Worm (Caenorhabditis elegans) whole organism, L2 larva: ENCODE data around the gene F13D11.4.

ENCODE experiments used
- C34F6.9 ChIP-seq: fragments of 150-350 bp; optimal IDR thresholded peaks from 2 replicates; lab custom pipeline; 2014; ENCODE audit warnings: missing biosample characterization, missing genetic modification characterization
- F13H6.1 ChIP-seq: sonication (generic microtip); optimal IDR thresholded peaks from 2 replicates; lab custom pipeline; 2016; ENCODE audit warnings: missing genetic modification characterization, missing compliant biosample characterization
- R02D3.7 ChIP-seq: fragments of 150-350 bp; optimal IDR thresholded peaks from 2 replicates; lab custom pipeline; 2014; ENCODE audit warnings: missing biosample characterization, missing genetic modification characterization
- Y55F3AM.14 ChIP-seq: fragments of 200-800 bp; sonication (Bioruptor generic); optimal IDR thresholded peaks from 2 replicates; lab custom pipeline; 2018; ENCODE audit warnings: mild to moderate bottlenecking, missing genetic modification characterization, missing compliant biosample characterization
- ZK546.5 ChIP-seq: sonication (generic microtip); optimal IDR thresholded peaks from 2 replicates; lab custom pipeline; 2017; ENCODE audit warnings: missing biosample characterization, missing genetic modification characterization
- alr-1 ChIP-seq: fragments of 150-350 bp; optimal IDR thresholded peaks from 2 replicates; lab custom pipeline; 2014; ENCODE audit warnings: missing biosample characterization, missing genetic modification characterization
- aly-2 ChIP-seq: fragments of 150-350 bp; optimal IDR thresholded peaks from 2 replicates; lab custom pipeline; 2014; ENCODE audit warnings: missing biosample characterization, missing genetic modification characterization
- ama-1 ChIP-seq: fragments of 150-350 bp; optimal IDR thresholded peaks from 2 replicates; lab custom pipeline; 2018; ENCODE audit warnings: inconsistent platforms
- blmp-1 ChIP-seq: sonication (generic microtip); optimal IDR thresholded peaks from 2 replicates; lab custom pipeline; 2017; ENCODE audit warnings: missing genetic modification characterization, mild to moderate bottlenecking, missing compliant biosample characterization, antibody characterized with exemption, moderate library complexity; ENCODE audit not compliant: insufficient read depth
- ceh-16 ChIP-seq: fragments of 150-350 bp; optimal IDR thresholded peaks from 2 replicates; lab custom pipeline; 2014; ENCODE audit warnings: missing biosample characterization, missing genetic modification characterization
- ceh-82 ChIP-seq: fragments of 150-350 bp; optimal IDR thresholded peaks from 2 replicates; lab custom pipeline; 2014; ENCODE audit warnings: missing biosample characterization, missing genetic modification characterization
- crh-2 ChIP-seq: sonication (generic microtip); optimal IDR thresholded peaks from 2 replicates; lab custom pipeline; 2017; ENCODE audit warnings: missing biosample characterization, missing genetic modification characterization
- dmd-4 ChIP-seq: sonication (generic microtip); optimal IDR thresholded peaks from 2 replicates; lab custom pipeline; 2017; ENCODE audit warnings: missing biosample characterization, missing genetic modification characterization
- egl-27 ChIP-seq: sonication (generic microtip); optimal IDR thresholded peaks from 3 replicates; lab custom pipeline; 2017; ENCODE audit warnings: missing biosample characterization, missing genetic modification reagents, missing genetic modification characterization
- elt-1 ChIP-seq: fragments of 150-350 bp; optimal IDR thresholded peaks from 2 replicates; lab custom pipeline; 2014; ENCODE audit warnings: missing biosample characterization, missing genetic modification characterization
- elt-3 ChIP-seq: sonication (generic microtip); optimal IDR thresholded peaks from 2 replicates; lab custom pipeline; 2017; ENCODE audit warnings: missing biosample characterization, missing genetic modification characterization
- fos-1 ChIP-seq: fragments of 150-350 bp; optimal IDR thresholded peaks from 2 replicates; lab custom pipeline; 2014; ENCODE audit warnings: missing biosample characterization, missing genetic modification characterization
- gmeb-1 ChIP-seq: fragments of 150-350 bp; optimal IDR thresholded peaks from 2 replicates; lab custom pipeline; 2014; ENCODE audit warnings: missing biosample characterization, missing genetic modification characterization
- lin-11 ChIP-seq: fragments of 150-350 bp; sonication (generic microtip); optimal IDR thresholded peaks from 2 replicates; lab custom pipeline; 2014; ENCODE audit warnings: missing biosample characterization, missing genetic modification characterization, inconsistent platforms, mixed read lengths
- lin-13 ChIP-seq: fragments of 150-350 bp; optimal IDR thresholded peaks from 2 replicates; lab custom pipeline; 2014; ENCODE audit warnings: missing biosample characterization, missing genetic modification reagents, missing genetic modification characterization
- lin-39 ChIP-seq: fragments of 150-350 bp; optimal IDR thresholded peaks from 2 replicates; lab custom pipeline; 2014; ENCODE audit warnings: missing biosample characterization, missing genetic modification reagents, missing genetic modification characterization
- lsy-2 ChIP-seq, 2 experiments: fragments of 150-350 bp in 1 of 2; sonication (generic microtip) in 1 of 2; optimal IDR thresholded peaks; 2 replicates each; lab custom pipeline; 2014 to 2017; ENCODE audit warnings: missing biosample characterization in 2 of 2, missing genetic modification characterization in 2 of 2
- mab-5 ChIP-seq: fragments of 150-350 bp; optimal IDR thresholded peaks from 2 replicates; lab custom pipeline; 2014; ENCODE audit warnings: missing biosample characterization, missing genetic modification characterization
- mbf-1 ChIP-seq: sonication (generic microtip); optimal IDR thresholded peaks from 2 replicates; lab custom pipeline; 2017; ENCODE audit warnings: missing biosample characterization, missing genetic modification characterization
- mdl-1 ChIP-seq, 2 experiments: fragments of 150-350 bp in 1 of 2; sonication (generic microtip) in 1 of 2; optimal IDR thresholded peaks; 2 replicates each; lab custom pipeline; 2017; ENCODE audit warnings: missing biosample characterization in 2 of 2, missing genetic modification characterization in 2 of 2
- nhr-10 ChIP-seq: sonication (generic microtip); optimal IDR thresholded peaks from 2 replicates; lab custom pipeline; 2017; ENCODE audit warnings: missing biosample characterization, missing genetic modification characterization
- nhr-11 ChIP-seq: fragments of 150-350 bp; optimal IDR thresholded peaks from 2 replicates; lab custom pipeline; 2014; ENCODE audit warnings: missing biosample characterization, missing genetic modification characterization
- nhr-12 ChIP-seq: fragments of 150-350 bp; optimal IDR thresholded peaks from 2 replicates; lab custom pipeline; 2014; ENCODE audit warnings: missing biosample characterization, missing genetic modification characterization
- nhr-129 ChIP-seq: fragments of 150-350 bp; optimal IDR thresholded peaks from 2 replicates; lab custom pipeline; 2014; ENCODE audit warnings: missing biosample characterization, missing genetic modification characterization
- nhr-21 ChIP-seq: fragments of 150-350 bp; optimal IDR thresholded peaks from 2 replicates; lab custom pipeline; 2014; ENCODE audit warnings: missing biosample characterization, missing genetic modification characterization
- nhr-23 ChIP-seq: fragments of 150-350 bp; optimal IDR thresholded peaks from 2 replicates; lab custom pipeline; 2014; ENCODE audit warnings: missing biosample characterization, missing genetic modification reagents, missing genetic modification characterization
- nhr-237 ChIP-seq: fragments of 150-350 bp; optimal IDR thresholded peaks from 2 replicates; lab custom pipeline; 2014; ENCODE audit warnings: missing biosample characterization, missing genetic modification characterization
- nhr-25 ChIP-seq: fragments of 150-350 bp; sonication (generic microtip); optimal IDR thresholded peaks from 3 replicates; lab custom pipeline; 2014; ENCODE audit warnings: missing biosample characterization, missing genetic modification characterization
- nhr-6 ChIP-seq: fragments of 150-350 bp; optimal IDR thresholded peaks from 2 replicates; lab custom pipeline; 2014; ENCODE audit warnings: missing biosample characterization, missing genetic modification characterization
- nhr-77 ChIP-seq: fragments of 150-350 bp; optimal IDR thresholded peaks from 2 replicates; lab custom pipeline; 2014; ENCODE audit warnings: missing biosample characterization, missing genetic modification characterization
- peb-1 ChIP-seq: fragments of 150-350 bp; optimal IDR thresholded peaks from 2 replicates; lab custom pipeline; 2014; ENCODE audit warnings: missing biosample characterization, missing genetic modification characterization
- sem-4 ChIP-seq: fragments of 150-350 bp; optimal IDR thresholded peaks from 2 replicates; lab custom pipeline; 2014; ENCODE audit warnings: missing biosample characterization, missing genetic modification reagents, missing genetic modification characterization
- skn-1 ChIP-seq: sonication (generic microtip); optimal IDR thresholded peaks from 2 replicates; lab custom pipeline; 2017; ENCODE audit warnings: missing biosample characterization, missing genetic modification characterization
- sma-3 ChIP-seq: sonication (generic microtip); optimal IDR thresholded peaks from 2 replicates; lab custom pipeline; 2016; ENCODE audit warnings: missing genetic modification reagents, missing genetic modification characterization, missing compliant biosample characterization
- sma-9 ChIP-seq, 2 experiments: fragments of 150-350 bp in 1 of 2; sonication (generic microtip) in 1 of 2; optimal IDR thresholded peaks; 2 replicates each; lab custom pipeline; 2014 to 2016; ENCODE audit warnings: missing genetic modification characterization in 2 of 2, mild to moderate bottlenecking in 1 of 2, missing biosample characterization in 1 of 2, missing compliant biosample characterization in 1 of 2, missing genetic modification reagents in 1 of 2, moderate library complexity in 1 of 2
- snpc-4 ChIP-seq: fragments of 150-350 bp; optimal IDR thresholded peaks from 2 replicates; lab custom pipeline; 2014; ENCODE audit warnings: missing biosample characterization, missing genetic modification characterization
- unc-39 ChIP-seq: fragments of 150-350 bp; optimal IDR thresholded peaks from 2 replicates; lab custom pipeline; 2014; ENCODE audit warnings: missing biosample characterization, missing genetic modification characterization
- unc-55 ChIP-seq: fragments of 150-350 bp; sonication (generic microtip); optimal IDR thresholded peaks from 3 replicates; lab custom pipeline; 2014; ENCODE audit warnings: missing biosample characterization, missing genetic modification reagents, missing genetic modification characterization
- unc-62 ChIP-seq: fragments of 150-350 bp; optimal IDR thresholded peaks from 2 replicates; lab custom pipeline; 2014; ENCODE audit warnings: missing biosample characterization, missing genetic modification reagents, missing genetic modification characterization
- zag-1 ChIP-seq: fragments of 150-350 bp; optimal IDR thresholded peaks from 2 replicates; lab custom pipeline; 2014; ENCODE audit warnings: missing biosample characterization, missing genetic modification characterization
- ztf-1 ChIP-seq: fragments of 200-800 bp; sonication (Bioruptor generic); conservative IDR thresholded peaks from 2 replicates; pipeline ENCODE4 v1.3.6; 2022; ENCODE audit warnings: missing genetic modification characterization, missing compliant biosample characterization
- ztf-11 ChIP-seq: sonication (generic microtip); optimal IDR thresholded peaks from 2 replicates; lab custom pipeline; 2017; ENCODE audit warnings: missing biosample characterization, missing genetic modification characterization
- ztf-4 ChIP-seq: fragments of 150-350 bp; optimal IDR thresholded peaks from 2 replicates; lab custom pipeline; 2014; ENCODE audit warnings: missing biosample characterization, missing genetic modification characterization

F13D11.4 gene

DNA sequence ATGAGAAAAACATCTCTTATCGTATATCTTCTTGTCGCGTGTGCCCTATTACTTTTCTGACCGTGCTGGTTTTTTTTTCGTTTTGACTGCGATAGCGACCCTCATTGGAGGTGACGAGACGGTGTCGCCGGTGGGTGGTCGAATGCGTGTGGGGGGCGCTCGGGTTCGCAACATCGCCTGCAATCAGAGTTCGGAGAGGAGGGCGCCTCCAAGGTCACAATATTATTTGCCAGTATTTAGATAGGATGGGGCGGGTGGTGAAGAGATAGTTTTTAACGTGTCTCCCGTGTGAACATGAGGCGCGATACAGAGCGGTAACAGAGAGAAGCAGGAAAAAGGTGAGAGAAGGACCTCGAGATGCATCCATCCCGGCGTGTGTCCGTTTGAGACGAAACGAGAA is 13.7 kb downstream of the F13D11.4 start:
- TF ChIP-seq nhr-25 (peak; percentile 50), F13H6.1 (tag; lab: Kevin White, UChicago) (peak; percentile 1), alr-1 (tag; lab: Kevin White, UChicago) (no peak), sma-3 (GFP tag; lab: Kevin White, UChicago) (peak; percentile 44), nhr-21 (tag; lab: Kevin White, UChicago) (peak; percentile 30), mdl-1 (tag; optimal IDR thresholded peaks at IDR 0.05; lab: Kevin White, UChicago) (peak in 1 of 2 experiments; percentile 23), ceh-16 (peak; percentile 59), blmp-1 (tag; lab: Kevin White, UChicago) (peak; percentile 21), nhr-237 (no peak), C34F6.9 (tag; lab: Kevin White, UChicago) (no peak), sma-9 (GFP tag; optimal IDR thresholded peaks at IDR 0.05; lab: Kevin White, UChicago) (peak; percentile 20), sma-9 (tag; optimal IDR thresholded peaks at IDR 0.05; lab: Kevin White, UChicago) (no peak)

DNA sequence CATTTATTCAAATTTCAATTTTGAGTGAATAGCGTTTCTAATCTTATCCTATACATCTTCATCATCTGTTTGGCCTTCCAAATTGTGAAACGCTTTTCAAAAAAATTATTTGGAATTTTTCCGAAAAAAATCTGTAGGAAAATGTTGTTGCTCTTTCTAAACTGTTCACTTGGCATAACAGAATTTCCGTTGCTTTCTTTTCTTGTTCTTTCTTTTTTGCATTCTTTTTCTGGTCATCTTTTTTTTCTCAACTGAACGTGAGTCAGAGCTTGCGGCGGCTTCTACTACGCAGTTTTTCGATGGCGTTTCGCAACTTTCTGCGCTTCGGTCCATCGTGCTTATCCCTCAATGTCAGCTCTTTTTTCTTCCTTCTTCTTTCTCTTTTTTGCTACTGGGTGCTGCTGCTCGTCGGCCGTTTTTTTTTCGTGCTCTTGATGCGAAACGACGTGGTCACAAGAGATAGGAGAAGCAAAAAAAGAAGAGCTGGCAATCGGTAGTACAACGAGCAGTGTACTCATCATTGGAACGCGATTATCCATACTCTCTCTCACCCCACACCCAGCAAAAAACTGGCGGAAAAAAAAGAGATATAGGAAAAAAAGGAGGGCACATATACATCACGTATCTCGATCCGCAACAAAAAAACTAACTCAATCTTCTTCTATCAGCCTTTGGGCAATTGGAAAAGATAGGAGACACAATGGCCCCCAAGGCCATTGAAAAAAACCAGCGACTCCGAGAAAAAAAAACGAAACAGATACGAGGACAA is 14.7 kb downstream of the F13D11.4 start:
- peak; percentile 81 for TF ChIP-seq F13H6.1 (tag; lab: Kevin White, UChicago)
- no peak for TF ChIP-seq ZK546.5 (tag; lab: Kevin White, UChicago)
- no peak for TF ChIP-seq alr-1 (tag; lab: Kevin White, UChicago)
- TF ChIP-seq skn-1 (tag; lab: Kevin White, UChicago), result no peak
- no peak for TF ChIP-seq ztf-1 (GFP tag; lab: Robert Waterston, UW)
- no peak for TF ChIP-seq peb-1 (tag; lab: Kevin White, UChicago)
- TF ChIP-seq nhr-23 (tag; lab: Kevin White, UChicago), result no peak
- TF ChIP-seq nhr-6 (tag; lab: Kevin White, UChicago), result peak; percentile 7
- no peak for TF ChIP-seq R02D3.7
- no peak for TF ChIP-seq ama-1 (lab: Kevin White, UChicago)
- TF ChIP-seq C34F6.9 (tag; lab: Kevin White, UChicago), result peak; percentile 42
- no peak for TF ChIP-seq elt-3 (tag; lab: Kevin White, UChicago)
- TF ChIP-seq unc-62 (GFP tag; lab: Kevin White, UChicago), result no peak
- TF ChIP-seq crh-2, result no peak
- no peak for TF ChIP-seq ztf-4 (tag; lab: Kevin White, UChicago)
- peak in 1 of 2 experiments; percentile 35 for TF ChIP-seq lsy-2 (tag; optimal IDR thresholded peaks at IDR 0.05; lab: Kevin White, UChicago)
- peak; percentile 57 for TF ChIP-seq sma-9 (GFP tag; optimal IDR thresholded peaks at IDR 0.05; lab: Kevin White, UChicago)
- TF ChIP-seq sma-9 (tag; optimal IDR thresholded peaks at IDR 0.05; lab: Kevin White, UChicago), result no peak
- TF ChIP-seq mab-5 (tag; lab: Kevin White, UChicago), result no peak
- no peak for TF ChIP-seq nhr-10 (tag; lab: Kevin White, UChicago)
- TF ChIP-seq Y55F3AM.14 (GFP tag; lab: Kevin White, UChicago), result peak; percentile 18
- TF ChIP-seq nhr-21 (tag; lab: Kevin White, UChicago), result no peak
- no peak for TF ChIP-seq elt-1 (tag; lab: Kevin White, UChicago)
- no peak for TF ChIP-seq nhr-12
- TF ChIP-seq aly-2, result no peak
- no peak for TF ChIP-seq nhr-77 (tag; lab: Kevin White, UChicago)
- TF ChIP-seq lin-13 (GFP tag; lab: Kevin White, UChicago), result no peak
- no peak for TF ChIP-seq snpc-4
- TF ChIP-seq dmd-4 (tag; lab: Kevin White, UChicago), result no peak
- no peak for TF ChIP-seq lin-11 (tag; lab: Kevin White, UChicago)
- no peak for TF ChIP-seq unc-39 (tag; lab: Kevin White, UChicago)
- no peak for TF ChIP-seq mbf-1 (tag; lab: Kevin White, UChicago)
- TF ChIP-seq nhr-129, result peak; percentile 69
- TF ChIP-seq gmeb-1 (tag; lab: Kevin White, UChicago), result no peak
- TF ChIP-seq ztf-11 (tag; lab: Kevin White, UChicago), result no peak
- TF ChIP-seq ceh-16, result no peak
- no peak for TF ChIP-seq lin-39 (tag; lab: Kevin White, UChicago)
- TF ChIP-seq blmp-1 (tag; lab: Kevin White, UChicago), result no peak
- TF ChIP-seq mdl-1 (tag; optimal IDR thresholded peaks at IDR 0.05; lab: Kevin White, UChicago), result peak in 1 of 2 experiments; percentile 8
- no peak for TF ChIP-seq nhr-11
- no peak for TF ChIP-seq sem-4 (tag; lab: Kevin White, UChicago)
- no peak for TF ChIP-seq sma-3 (GFP tag; lab: Kevin White, UChicago)
- peak; percentile 55 for TF ChIP-seq egl-27
- TF ChIP-seq zag-1 (tag; lab: Kevin White, UChicago), result peak; percentile 60
- TF ChIP-seq nhr-237, result no peak
- TF ChIP-seq nhr-25, result no peak
- no peak for TF ChIP-seq fos-1 (tag; lab: Kevin White, UChicago)
- no peak for TF ChIP-seq ceh-82 (tag; lab: Kevin White, UChicago)
- peak; percentile 57 for TF ChIP-seq unc-55 (GFP tag; lab: Kevin White, UChicago)
